Fruit fly (Drosophila melanogaster): ENCODE measurements around the gene LIMK1.

Gene LIMK1

DNA sequence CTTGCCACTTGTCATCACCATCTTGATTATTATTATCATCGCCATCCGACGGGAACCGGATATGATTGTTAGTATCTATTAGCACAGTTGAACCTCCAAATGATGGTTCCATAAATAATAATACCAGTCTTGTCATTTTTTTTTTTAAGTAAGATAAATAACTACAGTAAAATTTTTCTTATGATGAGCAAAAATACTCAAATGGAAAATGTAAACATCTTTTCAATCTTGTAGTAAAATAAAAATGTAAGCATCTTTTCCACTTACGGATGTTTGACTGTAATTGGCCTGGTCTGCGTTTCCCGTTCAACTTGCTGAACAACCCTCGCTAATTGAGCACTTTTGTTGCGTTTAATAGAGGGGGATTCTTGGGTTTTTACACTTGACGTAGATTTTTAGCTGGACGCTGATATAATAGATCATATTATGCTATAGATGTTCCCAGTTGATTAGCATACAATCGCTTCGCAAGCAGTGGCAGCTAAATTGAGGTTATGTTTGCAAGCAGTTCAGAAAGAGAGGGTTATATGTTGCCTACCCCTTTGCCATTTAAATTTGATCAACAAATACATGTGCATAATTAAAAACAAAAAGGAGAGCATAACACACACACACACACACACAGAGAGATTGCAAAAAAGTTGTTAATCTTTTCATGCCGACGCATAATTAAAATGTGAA is 33.7 kb upstream of the LIMK1 start:
- TF ChIP-seq bab1 (GFP tag; optimal IDR thresholded peaks at IDR 0.05) (no peak), kay (GFP tag; ENCODE audit: borderline replicate concordance) (no peak), toe (GFP tag; optimal IDR thresholded peaks at IDR 0.05) (no peak), cnc (optimal IDR thresholded peaks at IDR 0.05) (no peak), pad (GFP tag; optimal IDR thresholded peaks at IDR 0.05) (no peak), ovo (GFP tag; optimal IDR thresholded peaks at IDR 0.05) (no peak), cic (GFP tag; optimal IDR thresholded peaks at IDR 0.05) (no peak), Crg-1 (GFP tag; optimal IDR thresholded peaks at IDR 0.05) (no peak), CG1620 (GFP tag; optimal IDR thresholded peaks at IDR 0.05) (no peak)

DNA sequence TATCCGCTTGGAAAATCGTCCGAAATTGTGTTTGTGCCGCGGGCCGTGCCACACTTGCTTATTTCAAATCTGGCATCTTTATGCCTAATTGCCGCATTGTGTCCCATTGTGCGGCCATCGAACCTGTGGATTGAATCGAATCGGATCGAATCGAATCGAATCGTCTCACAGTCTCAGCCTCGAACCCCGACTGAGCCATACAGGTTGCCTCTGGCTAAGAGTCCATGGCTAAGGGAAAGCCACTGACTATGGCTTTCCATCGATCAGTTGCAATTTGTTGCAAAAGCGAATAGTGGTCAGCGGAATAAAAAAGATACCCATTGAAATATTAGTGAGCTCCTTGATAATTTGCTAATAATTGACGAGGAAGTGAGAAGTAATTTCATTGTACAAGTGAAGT is 32.0 kb upstream of the LIMK1 start, which contains the start of gene CG15728:
TSS of gene CG15728 (plus strand) at position 301 of the 400 bp plus-strand sequence.
- TF ChIP-seq CG12768 (GFP tag; optimal IDR thresholded peaks at IDR 0.05) (no peak), CG11617 (GFP tag; optimal IDR thresholded peaks at IDR 0.05) (no peak), cic (GFP tag; optimal IDR thresholded peaks at IDR 0.05) (no peak), CG1620 (GFP tag; optimal IDR thresholded peaks at IDR 0.05) (no peak), Mnt (GFP tag; optimal IDR thresholded peaks at IDR 0.05) (no peak), Clk (GFP tag; optimal IDR thresholded peaks at IDR 0.05) (no peak), CG7101 (tag; optimal IDR thresholded peaks at IDR 0.05) (no peak), pad (GFP tag; optimal IDR thresholded peaks at IDR 0.05) (no peak), CG7045 (GFP tag; optimal IDR thresholded peaks at IDR 0.05) (no peak), Hr96 (GFP tag; optimal IDR thresholded peaks at IDR 0.05) (no peak), kay (GFP tag; ENCODE audit: borderline replicate concordance) (no peak), toe (GFP tag; optimal IDR thresholded peaks at IDR 0.05) (no peak), CG33017 (tag; optimal IDR thresholded peaks at IDR 0.05) (no peak), bab1 (GFP tag; optimal IDR thresholded peaks at IDR 0.05) (no peak), tj (GFP tag; optimal IDR thresholded peaks at IDR 0.05) (no peak), ovo (GFP tag; optimal IDR thresholded peaks at IDR 0.05) (no peak), Crg-1 (GFP tag; optimal IDR thresholded peaks at IDR 0.05) (no peak)

DNA sequence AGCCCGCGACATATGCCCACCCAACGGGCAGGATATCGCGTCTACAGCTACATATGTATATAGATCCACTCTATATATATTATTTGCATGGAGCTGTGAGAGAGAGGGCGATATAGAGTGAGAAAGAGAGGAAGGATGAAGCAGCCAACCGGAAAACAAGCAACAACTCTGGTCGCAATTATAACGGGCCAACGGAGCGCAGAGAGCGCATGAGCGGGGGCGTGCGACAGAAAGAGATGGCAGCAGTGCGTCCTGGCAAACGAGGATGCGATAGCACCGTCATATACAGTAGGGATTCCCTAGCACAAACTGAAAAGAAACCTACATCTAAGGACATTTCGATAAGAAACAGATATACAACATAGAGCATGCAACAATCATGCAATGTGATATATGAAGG is 29.6 kb upstream of the LIMK1 start:
- TF ChIP-seq toe (GFP tag; optimal IDR thresholded peaks at IDR 0.05) (no peak), CG11617 (GFP tag; optimal IDR thresholded peaks at IDR 0.05) (no peak), CG7045 (GFP tag; optimal IDR thresholded peaks at IDR 0.05) (no peak), bab1 (GFP tag; optimal IDR thresholded peaks at IDR 0.05) (no peak), CG14711 (tag; optimal IDR thresholded peaks at IDR 0.05) (no peak), Mnt (GFP tag; optimal IDR thresholded peaks at IDR 0.05) (no peak), Clk (GFP tag; optimal IDR thresholded peaks at IDR 0.05) (no peak), Crg-1 (GFP tag; optimal IDR thresholded peaks at IDR 0.05) (no peak), cnc (optimal IDR thresholded peaks at IDR 0.05) (no peak), ovo (GFP tag; optimal IDR thresholded peaks at IDR 0.05) (no peak), CG1620 (GFP tag; optimal IDR thresholded peaks at IDR 0.05) (no peak), kay (GFP tag; ENCODE audit: borderline replicate concordance) (no peak), pad (GFP tag; optimal IDR thresholded peaks at IDR 0.05) (no peak), CG12768 (GFP tag; optimal IDR thresholded peaks at IDR 0.05) (no peak), CG33017 (tag; optimal IDR thresholded peaks at IDR 0.05) (no peak)

DNA sequence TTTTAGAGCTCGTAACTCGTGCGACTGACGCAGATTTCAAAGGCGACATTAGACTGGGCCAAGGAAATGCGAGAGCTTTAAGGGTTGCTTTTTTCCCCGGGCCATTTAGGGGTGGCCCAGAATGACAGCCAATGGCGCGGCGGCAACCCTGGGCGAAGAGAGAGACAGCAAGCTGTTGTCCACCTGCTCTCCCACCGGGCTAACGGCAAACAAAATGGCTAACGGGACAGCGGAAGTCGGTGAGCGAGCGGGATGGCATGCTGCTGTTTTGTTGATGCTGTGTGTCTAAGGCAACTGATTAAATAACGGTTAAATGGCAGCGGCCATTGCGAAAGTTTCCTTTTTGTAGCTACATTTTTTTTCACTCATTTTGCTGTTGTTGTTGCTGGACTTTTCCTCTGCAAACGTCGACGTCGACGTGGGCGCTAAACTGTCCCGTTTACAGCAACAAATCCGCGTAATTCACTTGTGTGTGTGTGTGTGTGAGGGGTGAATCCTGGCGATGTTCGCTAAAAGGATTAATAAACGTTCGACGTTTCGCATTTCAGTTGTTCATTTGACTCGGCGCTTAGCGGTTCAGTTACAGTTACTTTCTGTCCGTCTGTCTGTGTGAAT is 23.9 kb upstream of the LIMK1 start, which contains the start of gene CG11085:
TSS of gene CG11085 (plus strand) at position 565 of the 615 bp plus-strand sequence.
- TF ChIP-seq Crg-1 (GFP tag; optimal IDR thresholded peaks at IDR 0.05), result no peak
- no peak for TF ChIP-seq CG11617 (GFP tag; optimal IDR thresholded peaks at IDR 0.05)
- TF ChIP-seq Mnt (GFP tag; optimal IDR thresholded peaks at IDR 0.05), result no peak
- no peak for TF ChIP-seq CG33017 (tag; optimal IDR thresholded peaks at IDR 0.05)
- no peak for TF ChIP-seq bab1 (GFP tag; optimal IDR thresholded peaks at IDR 0.05)
- no peak for TF ChIP-seq pad (GFP tag; optimal IDR thresholded peaks at IDR 0.05)
- TF ChIP-seq cic (GFP tag; optimal IDR thresholded peaks at IDR 0.05), result no peak
- TF ChIP-seq CG1620 (GFP tag; optimal IDR thresholded peaks at IDR 0.05), result no peak
- TF ChIP-seq CG5204 (GFP tag; optimal IDR thresholded peaks at IDR 0.05), result no peak
- no peak for TF ChIP-seq CG7045 (GFP tag; optimal IDR thresholded peaks at IDR 0.05)
- no peak for TF ChIP-seq CG7101 (tag; optimal IDR thresholded peaks at IDR 0.05)
- TF ChIP-seq CG12768 (GFP tag; optimal IDR thresholded peaks at IDR 0.05), result no peak

DNA sequence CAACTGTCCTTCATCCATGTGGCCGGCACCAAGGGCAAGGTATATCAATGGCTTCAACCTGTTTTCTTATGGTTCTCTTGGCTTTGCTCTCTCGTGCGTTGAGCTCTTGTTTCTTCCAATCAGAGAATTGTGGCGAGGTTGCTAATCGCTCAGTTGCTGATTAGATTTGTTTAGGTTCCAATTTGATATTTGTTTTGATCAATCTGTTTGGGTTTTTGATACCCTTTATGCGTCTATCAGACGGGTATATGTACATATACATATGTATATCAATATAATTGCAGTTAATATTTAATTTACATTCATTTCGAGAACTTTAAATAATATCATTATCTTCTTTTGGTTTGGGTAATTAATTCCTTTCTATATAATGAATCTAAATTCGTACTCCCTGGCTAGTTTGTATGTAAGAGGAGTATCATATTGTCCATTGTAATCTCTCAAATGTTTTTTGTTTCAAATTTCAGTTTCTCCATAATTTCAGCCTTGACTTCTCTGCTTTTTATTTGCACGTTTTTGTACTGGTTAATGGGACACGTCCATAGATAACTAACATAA is 21.3 kb upstream of the LIMK1 start:
- TF ChIP-seq CG14711 (tag; optimal IDR thresholded peaks at IDR 0.05) (no peak), CG12768 (GFP tag; optimal IDR thresholded peaks at IDR 0.05) (no peak), cic (GFP tag; optimal IDR thresholded peaks at IDR 0.05) (no peak), Crg-1 (GFP tag; optimal IDR thresholded peaks at IDR 0.05) (no peak)
